Worm (Caenorhabditis elegans) whole organism, L2 larva: ENCODE measurements around the gene enu-3.5.

ENCODE experiments used
- ZK546.5 ChIP-seq: sonication (generic microtip); optimal IDR thresholded peaks from 2 replicates; lab custom pipeline; 2017; ENCODE audit warnings: missing biosample characterization, missing genetic modification characterization
- ama-1 ChIP-seq: fragments of 150-350 bp; optimal IDR thresholded peaks from 2 replicates; lab custom pipeline; 2018; ENCODE audit warnings: inconsistent platforms
- elt-3 ChIP-seq: sonication (generic microtip); optimal IDR thresholded peaks from 2 replicates; lab custom pipeline; 2017; ENCODE audit warnings: missing biosample characterization, missing genetic modification characterization
- nhr-11 ChIP-seq: fragments of 150-350 bp; optimal IDR thresholded peaks from 2 replicates; lab custom pipeline; 2014; ENCODE audit warnings: missing biosample characterization, missing genetic modification characterization
- unc-62 ChIP-seq: fragments of 150-350 bp; optimal IDR thresholded peaks from 2 replicates; lab custom pipeline; 2014; ENCODE audit warnings: missing biosample characterization, missing genetic modification reagents, missing genetic modification characterization

ce11 chrIII:12904052-12904451, 26.1 kb downstream of the enu-3.5 start:
- TF ChIP-seq elt-3 (tag; lab: Kevin White, UChicago): no peak
- TF ChIP-seq ZK546.5 (tag; lab: Kevin White, UChicago): no peak
- TF ChIP-seq ama-1: no peak
- TF ChIP-seq unc-62: no peak
- TF ChIP-seq nhr-11: no peak
